Worm (Caenorhabditis elegans): ENCODE data around the gene cyp-35A4.

Gene cyp-35A4

ce11 chrV:3984178-3984577 is 47.2 kb upstream of the cyp-35A4 start, which contains the start of gene nlp-29 (continued):
- TF ChIP-seq fkh-8 (tag; optimal IDR thresholded peaks at IDR 0.05) = no peak
- no peak for TF ChIP-seq snpc-4 (tag; optimal IDR thresholded peaks at IDR 0.05)
- no peak for TF ChIP-seq fkh-4 (tag; optimal IDR thresholded peaks at IDR 0.05; ENCODE audit: borderline replicate concordance)
- no peak for TF ChIP-seq hpl-2 (GFP tag; optimal IDR thresholded peaks at IDR 0.05)
- TF ChIP-seq lin-39 (tag; optimal IDR thresholded peaks at IDR 0.05) = no peak

- no peak for TF ChIP-seq efl-1 (optimal IDR thresholded peaks at IDR 0.05)
- TF ChIP-seq efl-1 (GFP tag; optimal IDR thresholded peaks at IDR 0.05 in 1 of 2) = peak in 1 of 2 experiments; percentile 23
- TF ChIP-seq unc-98 (GFP tag; IDR thresholded peaks at IDR 0.05) = no peak
- peak; percentile 42 for TF ChIP-seq lin-14 (GFP tag; optimal IDR thresholded peaks at IDR 0.05)
- peak; percentile 88 for TF ChIP-seq nhr-85 (tag)
- TF ChIP-seq nhr-71 (tag; optimal IDR thresholded peaks at IDR 0.05) = peak; percentile 20
- TF ChIP-seq blmp-1 (tag; optimal IDR thresholded peaks at IDR 0.05) = peak; percentile 77
- peak in 1 of 6 experiments; percentile 19 for TF ChIP-seq elt-3 (tag; optimal IDR thresholded peaks at IDR 0.05)
- peak; percentile 42 for TF ChIP-seq nhr-20 (tag; optimal IDR thresholded peaks at IDR 0.05)
- TF ChIP-seq xbp-1 (tag; optimal IDR thresholded peaks at IDR 0.05) = no peak
These were observed 46.3 kb upstream of the cyp-35A4 start for ce11 chrV:3985104-3985503.

ce11 chrV:3987616-3988015 is 43.8 kb upstream of the cyp-35A4 start, which contains the start of gene nlp-28:
TSS of gene nlp-28 (plus strand) at chrV:3987900.
- TF ChIP-seq mdl-1 (tag; optimal IDR thresholded peaks at IDR 0.05) (no peak), dsc-1 (tag; optimal IDR thresholded peaks at IDR 0.05) (no peak), nhr-71 (tag; optimal IDR thresholded peaks at IDR 0.05) (peak; percentile 31), snu-23 (GFP tag; optimal IDR thresholded peaks at IDR 0.05) (peak; percentile 19), elt-2 (tag; optimal IDR thresholded peaks at IDR 0.05) (no peak), egl-13 (tag; optimal IDR thresholded peaks at IDR 0.05) (no peak), lin-14 (GFP tag; optimal IDR thresholded peaks at IDR 0.05) (peak; percentile 41), nhr-85 (tag) (peak; percentile 77), F16B12.6 (tag; optimal IDR thresholded peaks at IDR 0.05) (no peak), C34B4.2 (tag; optimal IDR thresholded peaks at IDR 0.05) (no peak), ceh-8 (GFP tag; optimal IDR thresholded peaks at IDR 0.05) (no peak), lin-35 (GFP tag; optimal IDR thresholded peaks at IDR 0.05) (peak in 1 of 2 experiments; percentile 0), sup-37 (GFP tag; optimal IDR thresholded peaks at IDR 0.05) (no peak), nhr-20 (tag; optimal IDR thresholded peaks at IDR 0.05) (peak; percentile 54), lin-13 (GFP tag; optimal IDR thresholded peaks at IDR 0.05) (no peak), pag-3 (tag; optimal IDR thresholded peaks at IDR 0.05; ENCODE audit: borderline replicate concordance, insufficient read depth) (no peak), efl-1 (optimal IDR thresholded peaks at IDR 0.05) (no peak), efl-1 (GFP tag; optimal IDR thresholded peaks at IDR 0.05 in 1 of 2) (peak in 1 of 2 experiments; percentile 55), nhr-19 (GFP tag; conservative IDR thresholded peaks at IDR 0.05) (0 out of 2 replicates have a peak, but pooled peaks have one; percentile 4), elt-3 (tag; optimal IDR thresholded peaks at IDR 0.05) (peak in 1 of 6 experiments; percentile 53), tbx-2 (tag; optimal IDR thresholded peaks at IDR 0.05) (peak; percentile 17), mef-2 (tag; optimal IDR thresholded peaks at IDR 0.05) (no peak), egl-27 (tag; optimal IDR thresholded peaks at IDR 0.05) (no peak), fos-1 (tag; optimal IDR thresholded peaks at IDR 0.05) (no peak), fkh-4 (tag; optimal IDR thresholded peaks at IDR 0.05; ENCODE audit: borderline replicate concordance) (no peak), pax-3 (tag; optimal IDR thresholded peaks at IDR 0.05) (no peak), nhr-90 (tag; optimal IDR thresholded peaks at IDR 0.05; ENCODE audit: poor library complexity) (no peak), mep-1 (tag; optimal IDR thresholded peaks at IDR 0.05) (no peak), lin-15B (tag; optimal IDR thresholded peaks at IDR 0.05) (no peak), nhr-237 (tag; optimal IDR thresholded peaks at IDR 0.05) (no peak)

ce11 chrV:3989070-3989469 is 42.3 kb upstream of the cyp-35A4 start, which contains the start of gene nlp-27:
TSS of gene nlp-27 (plus strand) at chrV:3989378.
- no peak for TF ChIP-seq efl-1 (optimal IDR thresholded peaks at IDR 0.05)
- TF ChIP-seq efl-1 (GFP tag; optimal IDR thresholded peaks at IDR 0.05 in 1 of 2) = peak in 1 of 2 experiments; percentile 49
- peak; percentile 83 for TF ChIP-seq nhr-85 (tag)
- no peak for TF ChIP-seq C34B4.2 (tag; optimal IDR thresholded peaks at IDR 0.05)
- peak; percentile 18 for TF ChIP-seq lin-14 (GFP tag; optimal IDR thresholded peaks at IDR 0.05)
- no peak for TF ChIP-seq lin-39 (tag; optimal IDR thresholded peaks at IDR 0.05)
- peak; percentile 36 for TF ChIP-seq blmp-1 (tag; optimal IDR thresholded peaks at IDR 0.05)
- TF ChIP-seq pax-3 (tag; optimal IDR thresholded peaks at IDR 0.05) = no peak
- TF ChIP-seq nhr-20 (tag; optimal IDR thresholded peaks at IDR 0.05) = peak; percentile 27
- peak in 2 of 6 experiments; percentile 16 to 42 for TF ChIP-seq elt-3 (tag; optimal IDR thresholded peaks at IDR 0.05)
- TF ChIP-seq nhr-71 (tag; optimal IDR thresholded peaks at IDR 0.05) = peak; percentile 4
- peak; percentile 9 for TF ChIP-seq nhr-90 (tag; optimal IDR thresholded peaks at IDR 0.05; ENCODE audit: poor library complexity)

Measured in whole organism, L1 larva.